Worm (Caenorhabditis elegans) whole organism, L4 larva: ENCODE results near the gene spp-26.

Experiments
- lin-15B ChIP-seq: fragments of 150-350 bp; sonication (generic microtip); optimal IDR thresholded peaks from 3 replicates; lab custom pipeline; 2014; ENCODE audit warnings: missing biosample characterization, missing genetic modification characterization
- snpc-4 ChIP-seq: fragments of 150-350 bp; optimal IDR thresholded peaks from 2 replicates; lab custom pipeline; 2014; ENCODE audit warnings: missing biosample characterization, missing genetic modification characterization
- unc-130 ChIP-seq: sonication (generic microtip); optimal IDR thresholded peaks from 2 replicates; lab custom pipeline; 2016; ENCODE audit warnings: missing genetic modification reagents, missing genetic modification characterization, missing compliant biosample characterization
- zag-1 ChIP-seq: fragments of 150-350 bp; optimal IDR thresholded peaks from 2 replicates; lab custom pipeline; 2014; ENCODE audit warnings: missing biosample characterization, missing genetic modification characterization

- TF ChIP-seq zag-1 (no peak), lin-15B (tag; lab: Kevin White, UChicago) (no peak), snpc-4 (no peak), unc-130 (no peak)
These were observed 17.6 kb upstream of the spp-26 start, which contains the start of gene EGAP9.4 for ce11 chrV:6576567-6576966.
